Fruit fly (Drosophila melanogaster): ENCODE data around the gene CG42688.

CG42688 gene

dm6 chr2L:19225984-19226914 is 43.6 kb upstream of the CG42688 start (continued):
- TF ChIP-seq croc (GFP tag; conservative IDR thresholded peaks at IDR 0.05) (peak; percentile 85), org-1 (GFP tag; optimal IDR thresholded peaks at IDR 0.05) (peak; percentile 66), Rfx (GFP tag; IDR thresholded peaks at IDR 0.05) (no peak), danr (GFP tag; IDR thresholded peaks at IDR 0.05) (no peak), CG15601 (tag; optimal IDR thresholded peaks at IDR 0.05) (peak; percentile 81), wor (GFP tag; IDR thresholded peaks at IDR 0.05) (peak; percentile 78), CG7271 (tag; optimal IDR thresholded peaks at IDR 0.05) (peak; percentile 44), tx (GFP tag; optimal IDR thresholded peaks at IDR 0.05) (peak; percentile 61), Dek (tag; optimal IDR thresholded peaks at IDR 0.05) (peak; percentile 1), vvl (GFP tag; IDR thresholded peaks at IDR 0.05) (peak; percentile 90), CG17328 (GFP tag; IDR thresholded peaks at IDR 0.05) (peak; percentile 86), CG9215 (GFP tag; IDR thresholded peaks at IDR 0.05) (peak; percentile 43; the same call in 1 of the 2 replicates), CG16815 (GFP tag; optimal IDR thresholded peaks at IDR 0.05) (peak; percentile 84), CG17186 (GFP tag; optimal IDR thresholded peaks at IDR 0.05) (peak; percentile 33), pita (GFP tag; optimal IDR thresholded peaks at IDR 0.05) (no peak), CG15479 (GFP tag; optimal IDR thresholded peaks at IDR 0.05) (no peak), CG3065 (GFP tag; optimal IDR thresholded peaks at IDR 0.05) (peak; percentile 63), z (GFP tag; IDR thresholded peaks at IDR 0.05) (peak; percentile 68; the same call in 1 of the 3 replicates), ci (GFP tag; IDR thresholded peaks at IDR 0.05) (peak; percentile 86), NFAT (GFP tag; IDR thresholded peaks at IDR 0.05) (no peak), gsb (GFP tag; IDR thresholded peaks at IDR 0.05) (no peak), CG15514 (GFP tag; optimal IDR thresholded peaks at IDR 0.05) (no peak), lbe (GFP tag; optimal IDR thresholded peaks at IDR 0.05) (peak; percentile 47), CG7987 (GFP tag; optimal IDR thresholded peaks at IDR 0.05) (no peak), ems (GFP tag; optimal IDR thresholded peaks at IDR 0.05) (peak; percentile 61), Gsc (GFP tag; IDR thresholded peaks at IDR 0.05) (peak; percentile 78), gsb-n (tag; optimal IDR thresholded peaks at IDR 0.05) (peak; percentile 86), Hmx (GFP tag; optimal IDR thresholded peaks at IDR 0.05) (no peak), fu2 (GFP tag; optimal IDR thresholded peaks at IDR 0.05) (peak; percentile 25), D (optimal IDR thresholded peaks at IDR 0.05) (no peak), D (GFP tag; optimal IDR thresholded peaks at IDR 0.05) (peak; percentile 87), sisA (GFP tag; IDR thresholded peaks at IDR 0.05) (peak; percentile 75), CG10366 (GFP tag; IDR thresholded peaks at IDR 0.05) (peak; percentile 72), trem (tag; optimal IDR thresholded peaks at IDR 0.05) (peak; percentile 62), caup (GFP tag; optimal IDR thresholded peaks at IDR 0.05; ENCODE audit: severe bottlenecking) (peak; percentile 39), CG30403 (GFP tag; optimal IDR thresholded peaks at IDR 0.05) (peak; percentile 82), CG5180 (GFP tag; optimal IDR thresholded peaks at IDR 0.05) (no peak), CG4707 (GFP tag; optimal IDR thresholded peaks at IDR 0.05) (peak; percentile 60), Bgb (GFP tag; IDR thresholded peaks at IDR 0.05; ENCODE audit: partially characterized antibody) (no peak), trh (GFP tag; optimal IDR thresholded peaks at IDR 0.05) (peak; percentile 59), Sry-δ (GFP tag; optimal IDR thresholded peaks at IDR 0.05) (peak; percentile 44), her (GFP tag; optimal IDR thresholded peaks at IDR 0.05) (peak; percentile 10), Hr78 (GFP tag; optimal IDR thresholded peaks at IDR 0.05) (no peak), CG12104 (GFP tag; optimal IDR thresholded peaks at IDR 0.05) (peak; percentile 60), eve (GFP tag; optimal IDR thresholded peaks at IDR 0.05) (peak in 1 of 2 experiments; percentile 77), row (GFP tag; IDR thresholded peaks at IDR 0.05) (peak; percentile 88), ac (GFP tag; optimal IDR thresholded peaks at IDR 0.05) (peak; percentile 73), CG6254 (GFP tag; optimal IDR thresholded peaks at IDR 0.05) (peak; percentile 77), CG12659 (GFP tag; optimal IDR thresholded peaks at IDR 0.05) (peak; percentile 51)

Measured in whole organism, embryonic.